Fruit fly (Drosophila melanogaster) whole organism, embryonic: ENCODE results near the gene bys.
A peak's percentile ranks its signal among the peaks of the same experiment; 100 is the strongest.

Source experiments
- B-H2 ChIP-seq: fragments of 200-800 bp; sonication (Bioruptor generic); optimal IDR thresholded peaks from 2 replicates; lab custom pipeline; 2018; ENCODE audit warnings: missing biosample characterization, mild to moderate bottlenecking, missing genetic modification characterization
- C15 ChIP-seq: fragments of 200-800 bp; sonication (Bioruptor generic); IDR thresholded peaks from 3 replicates; pipeline ENCODE4 v1.3.6; 2022; ENCODE audit warnings: missing biosample characterization, missing genetic modification characterization
- CG10366 ChIP-seq: fragments of 200-800 bp; sonication (Bioruptor generic); IDR thresholded peaks from 2 replicates; pipeline ENCODE4 v1.3.6; 2022; ENCODE audit warnings: missing biosample characterization, missing genetic modification characterization
- CG10979 ChIP-seq: fragments of 200-800 bp; sonication (Bioruptor generic); optimal IDR thresholded peaks from 2 replicates; lab custom pipeline; 2018; ENCODE audit warnings: missing biosample characterization, mild to moderate bottlenecking, missing genetic modification characterization, moderate library complexity
- CG11456 ChIP-seq: fragments of 200-800 bp; sonication (Bioruptor generic); IDR thresholded peaks from 3 replicates; pipeline ENCODE4 v1.3.6; 2022; ENCODE audit warnings: missing biosample characterization, missing genetic modification characterization
- CG11560 ChIP-seq: fragments of 200-800 bp; sonication (Bioruptor generic); IDR thresholded peaks from 3 replicates; pipeline ENCODE4 v1.3.6; 2022; ENCODE audit warnings: missing biosample characterization, missing genetic modification characterization
- CG12659 ChIP-seq: fragments of 200-800 bp; sonication (Bioruptor generic); optimal IDR thresholded peaks from 3 replicates; lab custom pipeline; 2017; ENCODE audit warnings: mild to moderate bottlenecking, missing biosample characterization, missing genetic modification reagents, missing genetic modification characterization
- CG13775 ChIP-seq: fragments of 200-800 bp; sonication (Bioruptor generic); optimal IDR thresholded peaks from 3 replicates; lab custom pipeline; 2017; ENCODE audit warnings: missing biosample characterization, mild to moderate bottlenecking, missing genetic modification characterization
- CG15269 ChIP-seq: fragments of 200-800 bp; sonication (Bioruptor generic); optimal IDR thresholded peaks from 2 replicates; lab custom pipeline; 2018; ENCODE audit warnings: missing biosample characterization, mild to moderate bottlenecking, missing genetic modification characterization, moderate library complexity
- CG1602 ChIP-seq: fragments of 200-800 bp; sonication (Bioruptor generic); optimal IDR thresholded peaks from 3 replicates; lab custom pipeline; 2016; ENCODE audit warnings: missing biosample characterization, missing genetic modification characterization
- CG2678 ChIP-seq: fragments of 200-800 bp; sonication (Bioruptor generic); optimal IDR thresholded peaks from 3 replicates; lab custom pipeline; 2019; ENCODE audit warnings: missing biosample characterization, mild to moderate bottlenecking, missing genetic modification characterization, moderate library complexity
- CG31365 ChIP-seq: fragments of 200-800 bp; sonication (Bioruptor generic); optimal IDR thresholded peaks from 2 replicates; lab custom pipeline; 2018; ENCODE audit warnings: missing biosample characterization, mild to moderate bottlenecking, missing genetic modification characterization
- CG6689 ChIP-seq: fragments of 200-800 bp; sonication (Bioruptor generic); IDR thresholded peaks from 2 replicates; pipeline ENCODE4 v1.3.6; 2022; ENCODE audit warnings: missing biosample characterization, missing genetic modification characterization
- CG6791 ChIP-seq: fragments of 200-800 bp; sonication (Bioruptor generic); IDR thresholded peaks from 3 replicates; pipeline ENCODE4 v1.3.6; 2022; ENCODE audit warnings: missing biosample characterization, missing genetic modification characterization; ENCODE audit not compliant: partially characterized antibody
- CG7271 ChIP-seq: fragments of 200-800 bp; sonication (Bioruptor generic); optimal IDR thresholded peaks from 2 replicates; lab custom pipeline; 2018; ENCODE audit warnings: missing biosample characterization, mild to moderate bottlenecking, missing genetic modification characterization, moderate library complexity
- CG7556 ChIP-seq: fragments of 200-800 bp; sonication (Bioruptor generic); optimal IDR thresholded peaks from 2 replicates; lab custom pipeline; 2017; ENCODE audit warnings: missing biosample characterization, mild to moderate bottlenecking, missing genetic modification characterization
- CG9215 ChIP-seq: fragments of 200-800 bp; sonication (Bioruptor generic); IDR thresholded peaks from 2 replicates; pipeline ENCODE4 v1.3.6; 2022; ENCODE audit warnings: missing biosample characterization, missing genetic modification characterization
- CG9437 ChIP-seq: fragments of 200-800 bp; sonication (Bioruptor generic); optimal IDR thresholded peaks from 2 replicates; lab custom pipeline; 2018; ENCODE audit warnings: missing biosample characterization, mild to moderate bottlenecking, missing genetic modification characterization
- CG9609 ChIP-seq: fragments of 200-800 bp; sonication (Bioruptor generic); optimal IDR thresholded peaks from 3 replicates; lab custom pipeline; 2016; ENCODE audit warnings: missing biosample characterization, missing genetic modification characterization
- CHES-1-like ChIP-seq: fragments of 200-800 bp; sonication (Bioruptor generic); optimal IDR thresholded peaks from 2 replicates; lab custom pipeline; 2016; ENCODE audit warnings: missing biosample characterization, missing genetic modification characterization
- Dip3 ChIP-seq: fragments of 200-800 bp; sonication (Bioruptor generic); optimal IDR thresholded peaks from 3 replicates; lab custom pipeline; 2016; ENCODE audit warnings: missing biosample characterization, missing genetic modification characterization
- Dll ChIP-seq: fragments of 200-800 bp; sonication (Bioruptor generic); IDR thresholded peaks from 4 replicates; pipeline ENCODE4 v1.3.6; 2022; ENCODE audit warnings: missing biosample characterization, missing genetic modification characterization; ENCODE audit not compliant: partially characterized antibody
- Doc3 ChIP-seq: fragments of 200-800 bp; sonication (Bioruptor generic); IDR thresholded peaks from 3 replicates; pipeline ENCODE4 v1.3.6; 2022; ENCODE audit warnings: missing biosample characterization, missing genetic modification characterization; ENCODE audit not compliant: partially characterized antibody
- Dp ChIP-seq: fragments of 200-800 bp; sonication (Bioruptor generic); optimal IDR thresholded peaks from 2 replicates; lab custom pipeline; 2018; ENCODE audit warnings: missing biosample characterization, mild to moderate bottlenecking, missing genetic modification characterization, moderate library complexity
- E2f1 ChIP-seq: fragments of 200-800 bp; sonication (Bioruptor generic); IDR thresholded peaks from 2 replicates; pipeline ENCODE4 v1.3.6; 2022; ENCODE audit warnings: missing biosample characterization, missing genetic modification characterization
- Kr ChIP-seq: fragments of 200-800 bp; sonication (Bioruptor generic); optimal IDR thresholded peaks from 2 replicates; lab custom pipeline; 2017; ENCODE audit warnings: missing biosample characterization, mild to moderate bottlenecking, missing genetic modification characterization
- MTF-1 ChIP-seq: fragments of 200-800 bp; sonication (Bioruptor generic); optimal IDR thresholded peaks from 2 replicates; lab custom pipeline; 2018; ENCODE audit warnings: missing biosample characterization, mild to moderate bottlenecking, missing genetic modification characterization, borderline replicate concordance
- Nf-YA ChIP-seq: fragments of 200-800 bp; sonication (Bioruptor generic); IDR thresholded peaks from 2 replicates; pipeline ENCODE4 v1.3.6; 2022; ENCODE audit warnings: missing biosample characterization, missing genetic modification characterization
- Rfx ChIP-seq: fragments of 200-800 bp; sonication (Bioruptor generic); IDR thresholded peaks from 2 replicates; pipeline ENCODE4 v1.3.6; 2022; ENCODE audit warnings: missing biosample characterization, missing genetic modification characterization
- Trl ChIP-seq, 3 experiments: fragments of >200 bp in 2 of 3; fragments of 200-800 bp in 1 of 3; sonication (Bioruptor generic) in 1 of 3; optimal IDR thresholded peaks; 2 replicates in 1 of 3; 3 replicates in 2 of 3; lab custom pipeline; 2016 to 2017; ENCODE audit warnings: missing biosample characterization in 1 of 3, missing genetic modification characterization in 1 of 3
- Usf ChIP-seq: fragments of 200-800 bp; sonication (Bioruptor generic); optimal IDR thresholded peaks from 2 replicates; lab custom pipeline; 2017; ENCODE audit warnings: missing genotype, missing biosample characterization, missing genetic modification characterization
- YL-1 ChIP-seq: fragments of 200-800 bp; sonication (Bioruptor generic); optimal IDR thresholded peaks from 3 replicates; lab custom pipeline; 2017; ENCODE audit warnings: missing biosample characterization, mild to moderate bottlenecking, missing genetic modification characterization
- chinmo ChIP-seq: fragments of 200-800 bp; sonication (Bioruptor generic); IDR thresholded peaks from 4 replicates; pipeline ENCODE4 v1.3.6; 2022; ENCODE audit warnings: missing biosample characterization, missing genetic modification characterization; ENCODE audit not compliant: partially characterized antibody
- dan ChIP-seq: fragments of 200-800 bp; sonication (Bioruptor generic); IDR thresholded peaks from 2 replicates; pipeline ENCODE4 v1.3.6; 2022; ENCODE audit warnings: missing biosample characterization, missing genetic modification characterization
- danr ChIP-seq: fragments of 200-800 bp; sonication (Bioruptor generic); IDR thresholded peaks from 2 replicates; pipeline ENCODE4 v1.3.6; 2022; ENCODE audit warnings: missing biosample characterization, missing genetic modification characterization
- eve ChIP-seq, 2 experiments: fragments of >200 bp; optimal IDR thresholded peaks; 2 replicates each; lab custom pipeline; 2017; ENCODE audit warnings: missing biosample characterization in 2 of 2, missing genetic modification characterization in 2 of 2
- grau ChIP-seq: fragments of 200-800 bp; optimal IDR thresholded peaks from 3 replicates; lab custom pipeline; 2019; ENCODE audit warnings: missing biosample characterization, mild to moderate bottlenecking, missing genetic modification characterization, moderate library complexity
- ind ChIP-seq: fragments of 200-800 bp; sonication (Bioruptor generic); optimal IDR thresholded peaks from 3 replicates; lab custom pipeline; 2016; ENCODE audit warnings: missing biosample characterization, missing genetic modification characterization
- kay ChIP-seq: fragments of 200-800 bp; sonication (Bioruptor generic); optimal IDR thresholded peaks from 2 replicates; lab custom pipeline; 2016; ENCODE audit warnings: missing biosample characterization, missing genetic modification characterization
- otp ChIP-seq: fragments of 200-800 bp; sonication (Bioruptor generic); IDR thresholded peaks from 3 replicates; pipeline ENCODE4, ENCODE4 v1.3.6; 2022; ENCODE audit warnings: missing biosample characterization, missing genetic modification characterization
- pan ChIP-seq, 4 experiments: fragments of >200 bp in 3 of 4; fragments of 200-800 bp in 1 of 4; sonication (Bioruptor generic) in 1 of 4; optimal IDR thresholded peaks in 3 of 4; IDR thresholded peaks in 1 of 4; 2 replicates each; pipeline versions ENCODE4 v1.3.6 to Lab custom; 2017 to 2022; ENCODE audit warnings: missing biosample characterization in 2 of 4, missing genetic modification characterization in 2 of 4, mixed read lengths in 1 of 4
- pnt ChIP-seq: fragments of 200-800 bp; sonication (Bioruptor generic); optimal IDR thresholded peaks from 3 replicates; lab custom pipeline; 2016; ENCODE audit warnings: missing biosample characterization, missing genetic modification characterization
- row ChIP-seq: fragments of 200-800 bp; sonication (Bioruptor generic); IDR thresholded peaks from 3 replicates; pipeline ENCODE4 v1.3.6; 2022; ENCODE audit warnings: missing biosample characterization, missing genetic modification characterization
- tio ChIP-seq: fragments of 200-800 bp; sonication (Bioruptor generic); optimal IDR thresholded peaks from 2 replicates; lab custom pipeline; 2017; ENCODE audit warnings: missing biosample characterization, missing genetic modification characterization, inconsistent platforms
- unc-4 ChIP-seq: fragments of 200-800 bp; sonication (Bioruptor generic); IDR thresholded peaks from 2 replicates; pipeline ENCODE4 v1.3.6; 2022; ENCODE audit warnings: missing biosample characterization, missing genetic modification characterization; ENCODE audit not compliant: partially characterized antibody
- wdn ChIP-seq: fragments of 200-800 bp; sonication (Bioruptor generic); IDR thresholded peaks from 2 replicates; pipeline ENCODE4 v1.3.6; 2022; ENCODE audit warnings: missing biosample characterization, missing genetic modification characterization
- z ChIP-seq: fragments of 200-800 bp; sonication (Bioruptor generic); IDR thresholded peaks from 3 replicates; pipeline ENCODE4 v1.3.6; 2022; ENCODE audit warnings: missing biosample characterization, missing genetic modification characterization

bys gene

DNA sequence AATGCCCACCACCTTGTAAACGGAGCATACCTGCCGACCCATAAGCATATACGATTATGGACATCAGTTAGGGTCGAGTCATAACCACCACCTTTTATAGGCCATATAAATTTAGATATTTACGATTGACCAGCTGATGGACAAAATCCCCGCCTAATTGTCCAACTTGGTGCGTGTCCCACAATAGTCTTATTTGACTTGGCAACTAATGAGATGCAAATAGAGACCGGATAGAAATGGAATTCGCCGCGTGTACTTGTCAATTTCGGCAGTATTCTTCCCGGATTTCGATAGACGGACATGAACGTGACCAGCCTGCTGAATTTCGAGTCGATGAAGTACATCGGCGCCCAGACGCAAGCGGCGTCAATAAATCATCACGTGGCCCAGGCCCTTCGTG lies 17.3 kb upstream of the bys start, which contains the start of gene Ir7g:
Gene Ir7g, plus strand, starts transcription at position 301 of the 400 bp plus-strand sequence.
- no peak for TF ChIP-seq eve (GFP tag; optimal IDR thresholded peaks at IDR 0.05; lab: Kevin White, UChicago)
- TF ChIP-seq dan (GFP tag; lab: Robert Waterston, UW) = no peak
- no peak for TF ChIP-seq kay (GFP tag; lab: Kevin White, UChicago)
- TF ChIP-seq CG9215 (GFP tag; lab: Robert Waterston, UW) = no peak
- TF ChIP-seq chinmo = no peak
- no peak for TF ChIP-seq C15
- TF ChIP-seq CG13775 (GFP tag; lab: Kevin White, UChicago) = no peak
- TF ChIP-seq Dip3 (GFP tag; lab: Kevin White, UChicago) = no peak
- no peak for TF ChIP-seq CG9437 (GFP tag; lab: Kevin White, UChicago)
- no peak for TF ChIP-seq tio
- TF ChIP-seq Doc3 (GFP tag; lab: Robert Waterston, UW) = no peak
- TF ChIP-seq grau (tag; lab: Kevin White, UChicago) = no peak
- no peak for TF ChIP-seq danr
- no peak for TF ChIP-seq CG15269
- TF ChIP-seq CG31365 (tag; lab: Kevin White, UChicago) = no peak
- TF ChIP-seq MTF-1 (GFP tag; lab: Kevin White, UChicago) = no peak
- TF ChIP-seq CG10979 (tag; lab: Kevin White, UChicago) = no peak

DNA sequence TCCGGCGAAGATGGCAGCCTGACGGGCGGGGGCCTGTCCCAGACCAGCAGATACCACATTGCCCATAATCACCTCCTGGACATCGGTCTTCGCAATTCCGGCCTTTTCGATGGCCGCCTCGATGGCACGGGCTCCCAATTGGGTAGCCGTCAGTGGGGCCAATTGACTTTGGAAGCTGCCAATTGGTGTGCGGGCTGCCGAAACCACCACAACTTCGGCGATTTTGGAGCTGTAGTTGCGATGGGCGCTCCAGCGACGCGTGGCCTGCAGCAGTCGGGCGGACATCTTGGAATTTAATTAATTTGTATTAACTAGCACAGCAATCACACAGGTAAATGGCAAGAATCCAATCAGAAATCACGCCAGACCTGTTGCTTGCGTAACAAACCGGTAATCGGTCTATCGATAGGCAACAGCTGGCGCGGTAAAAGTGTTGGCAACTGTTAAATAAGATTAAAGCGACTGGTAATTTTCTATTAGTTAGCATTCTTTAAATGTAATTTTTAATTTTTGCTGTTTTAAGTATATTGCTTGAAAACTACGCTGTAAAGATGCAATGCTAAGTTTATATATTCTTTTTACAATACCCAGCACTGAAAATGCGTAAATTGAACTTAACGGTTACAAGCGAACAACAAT lies 13.2 kb upstream of the bys start, which contains the start of gene Acat1:
Gene Acat1, minus strand, starts transcription at position 400 of the 639 bp plus-strand sequence.
- TF ChIP-seq CG6791 (GFP tag; lab: Robert Waterston, UW) = peak; percentile 61
- TF ChIP-seq C15 = no peak
- peak; percentile 50; the same call in 1 of the 3 replicates for TF ChIP-seq otp (GFP tag; lab: Robert Waterston, UW)
- TF ChIP-seq CG1602 = peak; percentile 44
- peak; percentile 58 for TF ChIP-seq CG7556 (GFP tag; lab: Kevin White, UChicago)
- TF ChIP-seq CHES-1-like (GFP tag; lab: Kevin White, UChicago) = peak; percentile 31
- peak; percentile 1 for TF ChIP-seq CG7271 (tag; lab: Kevin White, UChicago)
- peak; percentile 56 for TF ChIP-seq ind (GFP tag; lab: Kevin White, UChicago)
- TF ChIP-seq unc-4 = peak; percentile 50; the same call in 1 of the 2 replicates
- peak; percentile 43; the same call in 1 of the 3 replicates for TF ChIP-seq row (GFP tag; lab: Robert Waterston, UW)
- TF ChIP-seq YL-1 (GFP tag; lab: Kevin White, UChicago) = peak; percentile 65
- TF ChIP-seq tio = peak; percentile 40
- TF ChIP-seq pnt (GFP tag; lab: Kevin White, UChicago) = peak; percentile 1
- TF ChIP-seq CG12659 (GFP tag; lab: Kevin White, UChicago) = peak; percentile 52
- TF ChIP-seq Dp = peak; percentile 35
- peak; percentile 33; the same call in 1 of the 2 replicates for TF ChIP-seq CG10366 (GFP tag; lab: Robert Waterston, UW)
- no peak for TF ChIP-seq B-H2
- peak; percentile 39 for TF ChIP-seq CG10979 (tag; lab: Kevin White, UChicago)
- no peak for TF ChIP-seq Usf (GFP tag; lab: Kevin White, UChicago)
- no peak for TF ChIP-seq Kr
- TF ChIP-seq Dll (GFP tag; lab: Robert Waterston, UW) = peak; percentile 61; the same call in 3 of the 4 replicates
- TF ChIP-seq pan (optimal IDR thresholded peaks at IDR 0.05; lab: Kevin White, UChicago) = no peak
- TF ChIP-seq pan (GFP tag; optimal IDR thresholded peaks at IDR 0.05 in 1 of 2, IDR thresholded peaks at IDR 0.05 in 1 of 2) = peak in 1 of 2 experiments; percentile 61
- peak; percentile 34 for TF ChIP-seq CG9609 (GFP tag; lab: Kevin White, UChicago)
- TF ChIP-seq CG11456 (GFP tag; lab: Robert Waterston, UW) = peak; percentile 72; the same call in 2 of the 3 replicates
- TF ChIP-seq wdn (GFP tag; lab: Robert Waterston, UW) = 0 out of 2 replicates have a peak, but pooled peaks have one; percentile 14
- peak; percentile 58 for TF ChIP-seq CG2678
- 0 out of 2 replicates have a peak, but pooled peaks have one; percentile 11 for TF ChIP-seq Nf-YA (GFP tag; lab: Robert Waterston, UW)
- TF ChIP-seq CG6689 (GFP tag; lab: Robert Waterston, UW) = peak; percentile 66
- 0 out of 3 replicates have a peak, but pooled peaks have one; percentile 10 for TF ChIP-seq CG11560 (tag; lab: Robert Waterston, UW)
- TF ChIP-seq Trl (optimal IDR thresholded peaks at IDR 0.05; lab: Kevin White, UChicago) = no peak
- peak; percentile 52 for TF ChIP-seq Trl (GFP tag; optimal IDR thresholded peaks at IDR 0.05; lab: Kevin White, UChicago)
- TF ChIP-seq Rfx (GFP tag; lab: Robert Waterston, UW) = peak; percentile 72
- TF ChIP-seq E2f1 (GFP tag; lab: Robert Waterston, UW) = peak; percentile 22; the same call in 1 of the 2 replicates
- TF ChIP-seq z (GFP tag; lab: Robert Waterston, UW) = no peak
